2 fruit fly cellular contexts compared by ENCODE assay signal in the genomic region with DNA sequence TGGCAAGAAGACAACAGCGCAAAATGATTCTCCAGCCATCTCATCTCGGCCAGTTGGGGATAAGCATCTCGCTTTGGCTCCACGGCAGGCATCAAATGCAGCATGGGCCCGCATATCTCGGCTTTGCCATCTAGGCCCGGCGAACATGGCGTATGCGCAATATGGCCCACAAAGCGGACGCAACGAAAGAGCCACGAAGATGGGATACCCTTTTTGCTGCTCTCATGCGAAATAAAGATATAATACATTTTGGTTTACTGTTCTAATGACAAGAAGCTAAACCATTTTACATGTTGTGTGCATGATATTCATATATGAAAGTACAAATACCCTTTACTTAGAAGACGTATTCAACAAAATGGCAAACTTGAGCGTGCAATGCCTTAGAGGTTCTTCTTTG.
TF ChIP-seq lines count a peak whose summit lies in the region.

No protein-coding gene starts in this region.

TF ChIP-seq in whole organism, embryonic, 481 proteins besides CTCF, POLR2A, EP300 and RAD21 (continued from another document and continues in another):
- TF ChIP-seq CG8359 (GFP tag; optimal IDR thresholded peaks at IDR 0.05; lab: Kevin White, UChicago; ENCODE audit: borderline replicate concordance) = no peak
- TF ChIP-seq grn (GFP tag; optimal IDR thresholded peaks at IDR 0.05; lab: Kevin White, UChicago) = peak; percentile 68
- no peak for TF ChIP-seq stwl (tag; optimal IDR thresholded peaks at IDR 0.05; lab: Kevin White, UChicago)
- no peak for TF ChIP-seq CG17361 (GFP tag; IDR thresholded peaks at IDR 0.05; lab: Robert Waterston, UW)
- TF ChIP-seq eyg (GFP tag; optimal IDR thresholded peaks at IDR 0.05; lab: Kevin White, UChicago) = no peak
- no peak for TF ChIP-seq nau (GFP tag; optimal IDR thresholded peaks at IDR 0.05; lab: Kevin White, UChicago)
- TF ChIP-seq B-H1 (GFP tag; IDR thresholded peaks at IDR 0.05; lab: Robert Waterston, UW) = no peak
- no peak for TF ChIP-seq YL-1 (GFP tag; optimal IDR thresholded peaks at IDR 0.05; lab: Kevin White, UChicago)
- TF ChIP-seq CG2129 (GFP tag; IDR thresholded peaks at IDR 0.05; lab: Robert Waterston, UW; ENCODE audit: partially characterized antibody) = no peak
- no peak for TF ChIP-seq zen2 (GFP tag; IDR thresholded peaks at IDR 0.05; lab: Robert Waterston, UW; ENCODE audit: partially characterized antibody)
- no peak for TF ChIP-seq Dll (GFP tag; IDR thresholded peaks at IDR 0.05; lab: Robert Waterston, UW; ENCODE audit: partially characterized antibody)
- no peak for TF ChIP-seq CG7839 (tag; optimal IDR thresholded peaks at IDR 0.05; lab: Kevin White, UChicago)
- TF ChIP-seq wor (GFP tag; IDR thresholded peaks at IDR 0.05; lab: Robert Waterston, UW) = no peak
- TF ChIP-seq tx (GFP tag; optimal IDR thresholded peaks at IDR 0.05; lab: Kevin White, UChicago) = no peak
- TF ChIP-seq aop (GFP tag; IDR thresholded peaks at IDR 0.05; lab: Robert Waterston, UW) = no peak
- no peak for TF ChIP-seq CG10431 (GFP tag; optimal IDR thresholded peaks at IDR 0.05; lab: Kevin White, UChicago)
- TF ChIP-seq trem (tag; optimal IDR thresholded peaks at IDR 0.05; lab: Kevin White, UChicago) = no peak
- TF ChIP-seq dmrt99B (tag; optimal IDR thresholded peaks at IDR 0.05; lab: Kevin White, UChicago) = peak; percentile 6
- peak; percentile 17 for TF ChIP-seq CG30403 (GFP tag; optimal IDR thresholded peaks at IDR 0.05; lab: Kevin White, UChicago)
- TF ChIP-seq shn (GFP tag; optimal IDR thresholded peaks at IDR 0.05; lab: Kevin White, UChicago) = no peak
- TF ChIP-seq CG9817 (tag; optimal IDR thresholded peaks at IDR 0.05; lab: Kevin White, UChicago) = no peak
- TF ChIP-seq klu (GFP tag; IDR thresholded peaks at IDR 0.05; lab: Robert Waterston, UW) = no peak
- peak; percentile 24 for TF ChIP-seq fd96Cb (tag; optimal IDR thresholded peaks at IDR 0.05; lab: Kevin White, UChicago)
- TF ChIP-seq Fer1 (GFP tag; optimal IDR thresholded peaks at IDR 0.05; lab: Kevin White, UChicago) = no peak
- TF ChIP-seq Oli (tag; optimal IDR thresholded peaks at IDR 0.05; lab: Kevin White, UChicago) = peak; percentile 26
- TF ChIP-seq jigr1 (GFP tag; IDR thresholded peaks at IDR 0.05; lab: Robert Waterston, UW) = no peak
- no peak for TF ChIP-seq CG10274 (GFP tag; optimal IDR thresholded peaks at IDR 0.05; lab: Kevin White, UChicago)
- no peak for TF ChIP-seq CG13894 (tag; optimal IDR thresholded peaks at IDR 0.05; lab: Kevin White, UChicago)
- 0 out of 3 replicates have a peak, but pooled peaks have one; percentile 15 for TF ChIP-seq Optix (GFP tag; IDR thresholded peaks at IDR 0.05; lab: Robert Waterston, UW)
- no peak for TF ChIP-seq usp (GFP tag; optimal IDR thresholded peaks at IDR 0.05; lab: Kevin White, UChicago)
- peak; percentile 1 for TF ChIP-seq Blimp-1 (GFP tag; optimal IDR thresholded peaks at IDR 0.05; lab: Kevin White, UChicago)
- no peak for TF ChIP-seq CG13424 (tag; optimal IDR thresholded peaks at IDR 0.05; lab: Kevin White, UChicago)
- no peak for TF ChIP-seq CG30020 (tag; optimal IDR thresholded peaks at IDR 0.05; lab: Kevin White, UChicago)
- no peak for TF ChIP-seq CG7928 (GFP tag; optimal IDR thresholded peaks at IDR 0.05; lab: Kevin White, UChicago)
- no peak for TF ChIP-seq fd102C (GFP tag; optimal IDR thresholded peaks at IDR 0.05; lab: Kevin White, UChicago)
- TF ChIP-seq Dfd (GFP tag; optimal IDR thresholded peaks at IDR 0.05; lab: Kevin White, UChicago) = no peak
- no peak for TF ChIP-seq CG1832 (GFP tag; optimal IDR thresholded peaks at IDR 0.05; lab: Kevin White, UChicago)
- TF ChIP-seq fru (optimal IDR thresholded peaks at IDR 0.05; lab: Kevin White, UChicago) = no peak
- TF ChIP-seq Gsc (GFP tag; IDR thresholded peaks at IDR 0.05; lab: Robert Waterston, UW) = no peak
- TF ChIP-seq HLH54F (GFP tag; optimal IDR thresholded peaks at IDR 0.05; lab: Kevin White, UChicago) = no peak
- no peak for TF ChIP-seq dpn (GFP tag; optimal IDR thresholded peaks at IDR 0.05; lab: Kevin White, UChicago)
- TF ChIP-seq CG6272 (GFP tag; IDR thresholded peaks at IDR 0.05; lab: Robert Waterston, UW) = no peak
- TF ChIP-seq kah (GFP tag; optimal IDR thresholded peaks at IDR 0.05; lab: Kevin White, UChicago) = no peak
- TF ChIP-seq sd (tag; optimal IDR thresholded peaks at IDR 0.05; lab: Kevin White, UChicago) = no peak
- TF ChIP-seq CG32532 (GFP tag; IDR thresholded peaks at IDR 0.05; lab: Robert Waterston, UW) = no peak
- TF ChIP-seq CG4820 (GFP tag; optimal IDR thresholded peaks at IDR 0.05; lab: Kevin White, UChicago) = no peak
- no peak for TF ChIP-seq slp2 (GFP tag; optimal IDR thresholded peaks at IDR 0.05; lab: Kevin White, UChicago)
- no peak for TF ChIP-seq CG11695 (GFP tag; IDR thresholded peaks at IDR 0.05; lab: Robert Waterston, UW)
- TF ChIP-seq CG5953 (GFP tag; IDR thresholded peaks at IDR 0.05; lab: Robert Waterston, UW) = no peak
- no peak for TF ChIP-seq jing (GFP tag; optimal IDR thresholded peaks at IDR 0.05; lab: Kevin White, UChicago)
- TF ChIP-seq Ada2b (GFP tag; IDR thresholded peaks at IDR 0.05; lab: Robert Waterston, UW) = no peak
- peak; percentile 76 for TF ChIP-seq CG7372 (GFP tag; IDR thresholded peaks at IDR 0.05; lab: Robert Waterston, UW)
- TF ChIP-seq CG2678 (tag; optimal IDR thresholded peaks at IDR 0.05; lab: Kevin White, UChicago) = peak; percentile 19
- peak; percentile 13 for TF ChIP-seq D19B (GFP tag; optimal IDR thresholded peaks at IDR 0.05; lab: Kevin White, UChicago)
- TF ChIP-seq CG10654 (GFP tag; optimal IDR thresholded peaks at IDR 0.05; lab: Kevin White, UChicago) = no peak
- TF ChIP-seq CG13775 (GFP tag; optimal IDR thresholded peaks at IDR 0.05; lab: Kevin White, UChicago) = no peak
- TF ChIP-seq prd (optimal IDR thresholded peaks at IDR 0.05; lab: Kevin White, UChicago) = no peak
- TF ChIP-seq prd (GFP tag; IDR thresholded peaks at IDR 0.05; lab: Robert Waterston, UW) = no peak
- TF ChIP-seq HLH3B (GFP tag; IDR thresholded peaks at IDR 0.05; lab: Robert Waterston, UW) = no peak
- TF ChIP-seq sr (GFP tag; IDR thresholded peaks at IDR 0.05; lab: Robert Waterston, UW) = no peak
- TF ChIP-seq ftz-f1 (GFP tag; optimal IDR thresholded peaks at IDR 0.05; lab: Kevin White, UChicago) = no peak
- TF ChIP-seq ara (GFP tag; IDR thresholded peaks at IDR 0.05; lab: Robert Waterston, UW) = no peak
- TF ChIP-seq CG10979 (tag; optimal IDR thresholded peaks at IDR 0.05; lab: Kevin White, UChicago) = no peak
- no peak for TF ChIP-seq cg (GFP tag; optimal IDR thresholded peaks at IDR 0.05; lab: Kevin White, UChicago)
- TF ChIP-seq Med (GFP tag; lab: Kevin White, UChicago) = peak; percentile 77
- no peak for TF ChIP-seq CG1602 (GFP tag; optimal IDR thresholded peaks at IDR 0.05; lab: Kevin White, UChicago)
- TF ChIP-seq pnt (GFP tag; optimal IDR thresholded peaks at IDR 0.05; lab: Kevin White, UChicago) = no peak

TF ChIP-seq in whole organism, prepupa, 60 proteins besides CTCF, POLR2A, EP300 and RAD21 (continued from another document):
- TF ChIP-seq Blimp-1 (GFP tag; optimal IDR thresholded peaks at IDR 0.05; lab: Kevin White, UChicago) (no peak), pdm3 (GFP tag; optimal IDR thresholded peaks at IDR 0.05; lab: Kevin White, UChicago) (peak; percentile 13), salr (GFP tag; optimal IDR thresholded peaks at IDR 0.05; lab: Kevin White, UChicago) (peak in 1 of 2 experiments; percentile 48), net (GFP tag; optimal IDR thresholded peaks at IDR 0.05; lab: Kevin White, UChicago) (no peak), CG6854 (GFP tag; optimal IDR thresholded peaks at IDR 0.05; lab: Kevin White, UChicago) (no peak), vri (GFP tag; optimal IDR thresholded peaks at IDR 0.05; lab: Kevin White, UChicago) (no peak), CG9139 (GFP tag; optimal IDR thresholded peaks at IDR 0.05; lab: Kevin White, UChicago) (no peak), OdsH (GFP tag; optimal IDR thresholded peaks at IDR 0.05; lab: Kevin White, UChicago) (peak; percentile 52), Eip93F (GFP tag; optimal IDR thresholded peaks at IDR 0.05; lab: Kevin White, UChicago) (no peak), CG11762 (GFP tag; optimal IDR thresholded peaks at IDR 0.05; lab: Kevin White, UChicago; ENCODE audit: insufficient read depth) (no peak), Smox (GFP tag; optimal IDR thresholded peaks at IDR 0.05; lab: Kevin White, UChicago) (no peak), CG3919 (GFP tag; optimal IDR thresholded peaks at IDR 0.05; lab: Kevin White, UChicago) (peak; percentile 43), dac (GFP tag; optimal IDR thresholded peaks at IDR 0.05; lab: Kevin White, UChicago) (peak; percentile 19), CG10669 (GFP tag; optimal IDR thresholded peaks at IDR 0.05; lab: Kevin White, UChicago) (no peak), Ets96B (tag; optimal IDR thresholded peaks at IDR 0.05; lab: Kevin White, UChicago) (no peak), fd85E (GFP tag; optimal IDR thresholded peaks at IDR 0.05; lab: Kevin White, UChicago) (no peak), spab (GFP tag; optimal IDR thresholded peaks at IDR 0.05; lab: Kevin White, UChicago) (no peak), Gug (GFP tag; IDR thresholded peaks at IDR 0.05; lab: Robert Waterston, UW) (no peak), cyc (GFP tag; optimal IDR thresholded peaks at IDR 0.05; lab: Kevin White, UChicago) (no peak), lz (GFP tag; optimal IDR thresholded peaks at IDR 0.05; lab: Kevin White, UChicago) (no peak), Sox102F (GFP tag; optimal IDR thresholded peaks at IDR 0.05; lab: Kevin White, UChicago) (no peak), CG16779 (tag; optimal IDR thresholded peaks at IDR 0.05; lab: Kevin White, UChicago) (no peak), Hr39 (GFP tag; optimal IDR thresholded peaks at IDR 0.05; lab: Kevin White, UChicago) (no peak), CG6276 (GFP tag; optimal IDR thresholded peaks at IDR 0.05; lab: Kevin White, UChicago) (peak; percentile 21), CG8119 (GFP tag; IDR thresholded peaks at IDR 0.05; lab: Robert Waterston, UW) (peak; percentile 62), achi (GFP tag; optimal IDR thresholded peaks at IDR 0.05; lab: Kevin White, UChicago) (no peak)
